Fruit fly (Drosophila melanogaster): ENCODE data around the gene CG17931.

Gene CG17931

DNA sequence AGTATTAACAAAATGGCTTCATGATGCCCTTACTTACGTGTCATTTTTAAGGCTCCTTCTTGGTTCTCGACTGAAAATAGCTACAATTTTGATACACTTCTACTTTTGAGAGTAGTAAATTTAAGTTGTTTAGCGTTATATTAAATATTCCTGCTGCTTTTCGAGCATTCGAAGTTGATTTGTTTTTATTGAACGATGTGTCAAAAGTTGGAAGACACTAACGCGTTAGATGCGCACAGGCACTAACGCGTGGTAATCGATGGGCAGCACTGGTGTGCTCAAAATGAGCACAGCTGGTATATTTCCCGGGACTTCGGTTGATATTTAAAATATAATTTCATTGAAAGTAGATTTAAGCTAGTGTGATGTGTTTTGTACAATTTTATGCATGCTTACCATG lies at the start of gene CG17931:
CG17931 (minus strand) TSS at position 369 of the 400 bp plus-strand sequence.
- TF ChIP-seq CG17801 (GFP tag; optimal IDR thresholded peaks at IDR 0.05; ENCODE audit: partially characterized antibody) = no peak

DNA sequence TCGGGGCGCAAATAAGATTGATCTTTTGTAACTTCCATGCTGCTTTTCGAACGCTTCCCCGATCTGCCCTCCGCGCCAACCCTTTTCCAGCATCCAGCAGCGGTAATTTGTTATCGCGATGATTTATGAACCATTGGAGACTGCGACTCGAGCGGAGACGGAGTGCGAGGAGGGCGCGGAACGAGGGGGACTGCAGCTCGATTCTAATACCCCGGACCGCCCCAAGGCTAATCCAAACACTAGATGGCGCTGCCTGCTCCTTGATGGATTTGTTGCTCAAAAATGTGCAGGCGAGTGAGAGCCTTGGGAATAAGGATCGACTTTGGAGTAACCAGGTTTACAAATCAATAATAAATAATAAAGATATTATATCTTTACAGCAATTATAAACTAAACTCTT lies 49.2 kb upstream of the CG17931 start:
- no peak for TF ChIP-seq CG17801 (GFP tag; optimal IDR thresholded peaks at IDR 0.05; ENCODE audit: partially characterized antibody)

DNA sequence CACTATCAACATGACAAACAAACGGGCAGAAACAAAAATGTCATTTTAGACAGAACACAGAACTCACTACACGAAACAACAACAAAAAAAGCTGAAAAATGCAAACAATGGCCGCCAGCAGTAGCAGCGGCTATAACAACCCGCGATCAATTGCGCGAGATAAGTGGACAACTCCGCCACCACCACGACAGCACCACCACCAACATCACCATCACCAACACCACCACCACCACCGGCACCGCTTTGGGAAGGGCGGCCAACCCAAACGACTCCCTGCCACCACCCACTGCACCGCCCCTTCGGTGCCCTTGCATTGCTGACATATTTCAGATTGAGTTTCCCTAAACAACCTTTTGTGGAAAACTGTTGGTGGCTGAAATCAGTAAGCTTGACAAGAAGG lies 47.4 kb upstream of the CG17931 start:
- no peak for TF ChIP-seq CG17801 (GFP tag; optimal IDR thresholded peaks at IDR 0.05; ENCODE audit: partially characterized antibody)

DNA sequence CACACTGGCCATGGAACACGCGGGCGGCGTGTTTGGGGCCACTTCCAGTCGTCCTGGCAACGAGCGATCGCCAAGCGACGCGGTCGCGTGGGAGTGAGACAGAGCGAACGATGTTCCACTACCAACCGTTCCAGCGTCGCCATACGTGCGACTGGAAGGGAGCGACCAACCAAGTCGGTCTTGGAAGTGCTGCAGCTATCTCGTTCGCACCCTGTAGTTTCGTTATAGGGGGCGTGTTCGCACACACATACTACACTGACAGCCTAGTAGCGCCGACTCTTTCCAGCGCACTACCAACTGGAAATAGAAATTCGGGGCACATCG lies 44.4 kb upstream of the CG17931 start:
- TF ChIP-seq CG17801 (GFP tag; optimal IDR thresholded peaks at IDR 0.05; ENCODE audit: partially characterized antibody) = no peak

DNA sequence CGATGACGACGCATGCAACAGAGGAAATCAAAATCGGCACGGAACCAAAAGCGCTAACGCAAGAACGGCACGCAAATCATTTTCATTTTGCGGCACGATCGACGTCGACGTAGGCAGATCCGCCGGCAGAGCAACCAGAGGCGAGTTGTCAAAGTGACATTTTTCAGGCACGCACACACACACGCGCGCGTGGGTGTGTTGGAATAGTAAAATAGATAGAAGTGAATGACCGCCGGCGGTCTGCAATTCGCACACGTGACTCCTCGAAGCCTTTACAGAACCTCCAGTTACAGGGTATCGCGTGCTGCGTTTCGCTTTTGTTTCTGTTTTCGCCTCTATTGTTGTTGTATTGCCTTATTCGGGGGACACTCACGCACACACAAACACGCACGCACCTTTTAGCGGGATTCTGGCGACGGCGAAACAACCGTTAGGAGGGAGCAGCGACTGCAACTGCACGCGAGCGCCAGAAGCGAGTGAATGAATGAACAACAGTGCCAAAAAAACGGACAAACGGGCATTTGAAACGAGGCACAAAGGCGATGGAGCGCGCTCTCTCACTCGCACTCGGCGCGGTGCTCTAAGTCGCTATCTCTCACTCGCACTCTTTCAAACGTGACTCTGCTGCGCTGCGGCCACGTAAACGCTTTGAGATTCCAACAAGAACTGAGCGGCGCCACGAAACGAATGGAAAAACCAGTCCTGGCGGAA lies 43.9 kb upstream of the CG17931 start, which contains the start of gene ss:
ss (minus strand) TSS at position 668 of the 711 bp plus-strand sequence.
- TF ChIP-seq CG17801 (GFP tag; optimal IDR thresholded peaks at IDR 0.05; ENCODE audit: partially characterized antibody) = no peak

DNA sequence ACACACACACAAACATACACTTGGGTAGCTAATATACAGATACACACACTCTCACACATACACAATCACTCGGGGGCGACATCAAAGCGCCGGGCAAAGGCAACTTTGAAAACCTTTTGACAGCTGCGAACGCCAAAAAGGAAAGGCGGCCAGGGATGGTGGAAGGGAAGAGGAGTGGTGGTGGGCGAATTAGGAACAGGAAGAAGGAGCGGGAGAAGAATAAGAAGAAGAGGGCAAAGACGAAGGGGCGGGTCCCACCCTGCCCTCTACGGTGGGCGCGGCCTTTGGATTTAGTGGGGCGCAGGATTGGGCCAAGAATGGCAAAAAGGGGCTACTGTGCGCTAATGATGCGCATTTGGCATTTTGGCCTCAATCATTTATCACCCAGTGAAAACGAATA lies 37.3 kb upstream of the CG17931 start:
- no peak for TF ChIP-seq CG17801 (GFP tag; optimal IDR thresholded peaks at IDR 0.05; ENCODE audit: partially characterized antibody)

DNA sequence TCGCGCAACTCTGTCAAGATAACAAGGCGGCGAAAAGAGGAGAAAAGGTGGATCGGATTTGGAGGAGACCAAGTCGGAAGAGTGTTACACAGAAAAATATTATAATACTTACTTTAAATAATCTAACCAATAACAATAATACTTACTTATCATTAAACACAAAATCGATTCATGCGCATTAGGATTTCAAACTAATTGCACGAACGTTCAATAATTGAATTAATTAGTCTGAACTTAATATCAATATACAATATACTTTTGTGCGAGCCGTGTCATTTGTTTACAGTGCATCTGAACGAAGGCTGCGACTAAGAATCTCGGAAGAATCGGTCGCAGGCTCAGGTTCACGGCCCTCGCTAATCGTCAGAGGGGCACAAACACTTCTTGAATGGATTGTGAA lies 36.2 kb upstream of the CG17931 start:
- no peak for TF ChIP-seq CG17801 (GFP tag; optimal IDR thresholded peaks at IDR 0.05; ENCODE audit: partially characterized antibody)

DNA sequence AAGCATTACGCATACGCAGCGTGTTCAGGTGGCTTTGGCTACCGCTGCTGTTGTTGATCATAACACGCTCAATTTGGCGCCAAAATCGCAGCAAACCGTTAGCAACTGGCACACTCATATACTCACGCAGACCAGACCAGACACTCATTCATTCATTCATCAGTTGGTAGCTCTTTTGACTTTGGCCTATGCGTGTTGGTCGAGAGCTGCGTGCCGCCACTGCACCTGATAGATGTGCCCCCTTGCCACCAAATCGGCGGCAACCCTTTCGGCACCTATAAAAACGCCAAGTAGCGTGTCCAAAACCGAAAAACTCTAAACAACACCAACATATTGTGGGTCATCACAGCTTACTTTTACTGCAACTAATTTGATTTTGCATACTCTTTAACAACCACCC lies 35.3 kb upstream of the CG17931 start:
- no peak for TF ChIP-seq CG17801 (GFP tag; optimal IDR thresholded peaks at IDR 0.05; ENCODE audit: partially characterized antibody)

DNA sequence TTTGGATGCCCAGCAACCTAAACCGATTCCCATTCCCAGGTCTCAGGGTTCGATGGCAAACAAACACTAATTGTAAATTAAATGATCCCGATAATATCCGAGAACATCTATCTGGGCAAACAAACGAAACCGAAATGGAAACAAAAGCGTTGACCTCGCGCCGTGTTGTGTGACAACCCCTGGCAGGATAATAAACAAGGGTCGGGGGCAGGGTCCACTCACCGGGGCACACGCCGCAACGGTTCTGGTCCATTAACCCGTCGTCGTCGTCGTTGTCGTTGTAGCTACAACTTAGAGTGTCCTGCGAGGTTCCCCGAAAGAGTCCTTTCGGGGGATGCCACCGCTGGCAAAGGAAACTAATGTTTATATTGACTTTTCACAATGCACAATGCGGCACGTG lies 29.9 kb upstream of the CG17931 start:
- TF ChIP-seq CG17801 (GFP tag; optimal IDR thresholded peaks at IDR 0.05; ENCODE audit: partially characterized antibody) = no peak

DNA sequence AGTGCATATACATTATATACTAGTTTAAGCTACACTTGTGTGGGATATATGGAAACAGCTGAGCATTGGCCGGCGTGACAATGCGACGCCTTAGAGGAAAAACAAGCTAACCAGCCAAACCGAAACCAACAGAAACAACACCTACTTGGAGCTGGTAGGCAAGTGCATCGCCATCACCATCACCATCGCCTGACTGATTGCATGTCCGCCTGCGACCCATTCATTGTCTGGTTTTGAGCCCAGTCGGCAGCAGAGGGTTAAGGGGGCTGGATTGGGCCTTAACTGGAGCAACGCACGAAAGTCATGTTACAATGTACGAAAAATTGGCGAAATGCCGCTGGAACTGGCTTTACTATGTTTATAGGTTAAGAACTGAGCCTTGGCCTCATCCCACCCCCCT lies 27.8 kb upstream of the CG17931 start:
- no peak for TF ChIP-seq CG17801 (GFP tag; optimal IDR thresholded peaks at IDR 0.05; ENCODE audit: partially characterized antibody)

DNA sequence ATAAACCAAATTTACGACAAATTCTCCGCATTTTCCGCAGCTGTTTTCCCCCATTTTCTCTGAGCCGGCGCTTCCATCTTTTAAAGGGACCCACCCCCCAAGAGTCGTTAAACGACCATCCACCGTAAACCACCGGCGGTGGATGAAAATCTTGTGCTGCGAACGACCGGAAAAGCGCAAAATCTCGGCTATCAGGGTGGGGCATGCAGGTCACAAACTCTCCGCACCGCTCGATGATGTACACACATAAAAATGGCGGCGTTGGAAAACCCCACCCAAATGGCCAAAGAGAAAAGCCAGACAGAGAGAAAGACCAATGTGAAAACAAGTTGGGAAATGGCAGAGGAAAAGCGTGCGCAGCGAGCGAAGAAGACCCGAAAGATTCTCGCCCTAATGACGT lies 26.3 kb upstream of the CG17931 start:
- TF ChIP-seq CG17801 (GFP tag; optimal IDR thresholded peaks at IDR 0.05; ENCODE audit: partially characterized antibody) = no peak

DNA sequence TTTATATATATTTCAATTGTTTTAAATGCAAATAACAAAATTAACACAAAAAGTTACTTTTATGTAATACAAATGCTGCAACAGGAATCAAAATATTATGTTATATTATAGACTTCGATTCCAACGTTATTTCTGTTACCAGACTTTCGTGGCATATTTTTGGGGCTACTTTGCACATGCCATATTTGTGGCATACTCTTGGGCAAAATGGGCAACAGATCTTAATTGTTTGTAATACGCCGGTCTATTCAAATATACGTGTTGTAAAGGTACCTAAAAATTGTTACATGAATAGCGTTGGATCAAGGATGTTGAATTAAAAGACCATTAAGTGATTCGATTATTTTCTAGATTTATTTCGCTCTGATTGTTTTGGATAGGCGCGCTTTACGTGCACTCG lies 14.8 kb upstream of the CG17931 start:
- no peak for TF ChIP-seq CG17801 (GFP tag; optimal IDR thresholded peaks at IDR 0.05; ENCODE audit: partially characterized antibody)

DNA sequence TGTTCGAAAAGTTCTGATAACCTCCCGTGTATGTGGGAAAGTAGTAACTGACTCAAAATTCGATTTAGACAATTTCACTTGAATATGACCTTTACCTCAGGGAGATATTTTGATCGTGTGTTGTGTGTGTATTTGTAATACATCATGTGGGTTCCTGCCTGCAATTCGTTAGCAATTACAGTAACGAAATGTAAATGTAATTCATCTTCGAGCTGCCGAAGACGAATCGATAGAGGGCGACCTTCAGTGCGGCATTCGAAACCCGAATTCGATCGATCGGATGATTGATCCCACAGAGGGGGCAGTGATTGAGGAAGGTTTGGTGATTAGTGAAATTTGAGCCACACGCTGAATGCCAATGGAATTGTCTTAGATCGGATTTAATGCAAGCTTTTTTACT lies 11.2 kb upstream of the CG17931 start, which contains the start of gene CG10317:
CG10317 (minus strand) TSS at position 101 of the 400 bp plus-strand sequence.
- no peak for TF ChIP-seq CG17801 (GFP tag; optimal IDR thresholded peaks at IDR 0.05; ENCODE audit: partially characterized antibody)

DNA sequence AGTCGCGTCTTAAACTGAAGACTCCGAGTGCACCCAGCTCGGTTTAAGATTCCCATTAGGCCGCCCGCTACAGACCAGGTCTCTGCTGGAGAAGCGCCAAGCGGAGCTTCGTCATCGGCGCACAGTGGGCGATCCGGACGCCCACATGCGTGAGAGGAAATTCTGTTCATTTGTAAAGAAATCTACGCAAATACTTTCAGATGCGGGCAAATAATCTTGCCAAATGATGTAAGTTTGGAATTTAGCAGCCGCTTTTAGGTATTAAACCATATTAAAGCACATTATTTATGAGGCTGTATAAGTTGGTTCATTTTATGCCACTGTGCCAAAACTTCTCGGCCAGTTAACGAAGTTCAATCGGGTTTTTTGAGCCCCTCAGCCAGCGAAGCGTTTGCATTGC lies 9.0 kb upstream of the CG17931 start, which contains the start of gene js:
js (minus strand) TSS at position 19 of the 400 bp plus-strand sequence.
- TF ChIP-seq CG17801 (GFP tag; optimal IDR thresholded peaks at IDR 0.05; ENCODE audit: partially characterized antibody) = no peak

DNA sequence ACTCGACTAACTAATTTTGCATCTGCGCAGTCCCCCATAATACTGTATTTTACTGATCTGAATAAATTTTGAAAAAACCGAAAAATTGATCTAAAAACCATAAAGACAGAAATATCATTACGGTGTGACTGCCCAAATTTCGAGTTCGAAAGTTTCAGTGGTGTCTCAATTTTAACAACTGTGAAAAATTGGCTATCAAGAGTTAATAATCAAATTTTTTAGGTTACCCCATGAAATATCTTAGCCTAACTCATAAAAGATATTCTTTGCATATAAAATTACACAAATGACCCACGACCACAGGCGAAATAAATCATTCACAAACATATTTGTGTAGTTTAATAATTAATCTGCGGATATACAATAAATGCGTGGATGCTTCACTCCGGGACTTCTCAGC lies 742 bp upstream of the CG17931 start, which contains the start of gene CG42446:
CG42446 (minus strand) TSS at position 101 of the 400 bp plus-strand sequence.
- no peak for TF ChIP-seq CG17801 (GFP tag; optimal IDR thresholded peaks at IDR 0.05; ENCODE audit: partially characterized antibody)

DNA sequence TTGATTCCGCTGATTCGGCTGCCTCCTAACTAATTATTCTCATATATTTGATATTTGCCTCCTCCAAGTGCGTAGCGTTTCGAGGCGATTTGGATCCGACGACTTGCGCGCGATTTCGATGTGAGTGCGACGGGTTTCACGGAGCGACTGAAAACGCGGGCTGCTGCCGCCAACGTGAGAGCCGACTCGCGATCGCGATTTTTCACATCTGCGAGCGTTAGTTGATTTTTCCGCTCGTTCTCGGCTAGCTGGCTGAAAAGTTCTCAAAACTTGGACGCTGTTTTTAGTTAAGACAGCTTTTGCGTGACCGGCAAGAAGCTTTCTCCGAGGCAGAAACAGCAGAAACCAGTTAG lies 2.4 kb downstream of the CG17931 start, which contains the start of gene CG10311:
CG10311 (minus strand) TSS at position 153 of the 353 bp plus-strand sequence.
- no peak for TF ChIP-seq CG17801 (GFP tag; optimal IDR thresholded peaks at IDR 0.05; ENCODE audit: partially characterized antibody)
